Worm (Caenorhabditis elegans) whole organism, early embryonic: ENCODE measurements around the gene ZK1067.3.

ENCODE experiments used
- B0310.2 ChIP-seq: sonication (generic microtip); optimal IDR thresholded peaks from 2 replicates; lab custom pipeline; 2016; ENCODE audit warnings: mild to moderate bottlenecking, missing genetic modification characterization, missing compliant biosample characterization
- F13C5.2 ChIP-seq: sonication (generic microtip); optimal IDR thresholded peaks from 2 replicates; lab custom pipeline; 2017; ENCODE audit warnings: mild to moderate bottlenecking, missing genetic modification characterization, inconsistent platforms, missing compliant biosample characterization
- aly-1 ChIP-seq: sonication (generic microtip); optimal IDR thresholded peaks from 2 replicates; lab custom pipeline; 2016; ENCODE audit warnings: missing genetic modification characterization, missing compliant biosample characterization
- ama-1 ChIP-seq: fragments of 150-350 bp; optimal IDR thresholded peaks from 2 replicates; lab custom pipeline; 2014
- ceh-13 ChIP-seq: fragments of 200-800 bp; sonication (Bioruptor generic); optimal IDR thresholded peaks from 2 replicates; lab custom pipeline; 2018; ENCODE audit warnings: mild to moderate bottlenecking, missing genetic modification characterization, missing compliant biosample characterization
- ceh-36 ChIP-seq: sonication (generic microtip); optimal IDR thresholded peaks from 2 replicates; lab custom pipeline; 2016; ENCODE audit warnings: missing genetic modification characterization, inconsistent platforms, missing compliant biosample characterization
- ets-7 ChIP-seq: sonication (generic microtip); optimal IDR thresholded peaks from 2 replicates; lab custom pipeline; 2016; ENCODE audit warnings: missing genotype, missing genetic modification characterization, missing compliant biosample characterization
- flt-1 ChIP-seq: fragments of 200-800 bp; sonication (Bioruptor generic); IDR thresholded peaks from 2 replicates; pipeline ENCODE4 v1.3.6; 2022; ENCODE audit warnings: missing genetic modification characterization, missing compliant biosample characterization
- hmbx-1 ChIP-seq: sonication (generic microtip); optimal IDR thresholded peaks from 2 replicates; lab custom pipeline; 2016; ENCODE audit warnings: mild to moderate bottlenecking, missing genetic modification characterization, missing compliant biosample characterization
- hmg-4 ChIP-seq: fragments of 200-800 bp; sonication (Bioruptor generic); optimal IDR thresholded peaks from 2 replicates; lab custom pipeline; 2018; ENCODE audit warnings: mild to moderate bottlenecking, missing genetic modification characterization, missing compliant biosample characterization
- hnd-1 ChIP-seq: sonication (generic microtip); optimal IDR thresholded peaks from 2 replicates; lab custom pipeline; 2016; ENCODE audit warnings: missing genetic modification characterization, missing compliant biosample characterization
- pes-1 ChIP-seq: fragments of 200-800 bp; sonication (Bioruptor generic); IDR thresholded peaks from 2 replicates; pipeline ENCODE4 v1.3.6; 2022; ENCODE audit warnings: missing genetic modification reagents, missing genetic modification characterization, missing compliant biosample characterization
- scrt-1 ChIP-seq: fragments of 200-800 bp; sonication (Bioruptor generic); IDR thresholded peaks from 2 replicates; pipeline ENCODE4 v1.3.6; 2022; ENCODE audit warnings: missing genetic modification characterization, missing compliant biosample characterization
- sea-1 ChIP-seq: fragments of 200-800 bp; sonication (Bioruptor generic); conservative IDR thresholded peaks from 2 replicates; pipeline ENCODE4 v1.3.6; 2022; ENCODE audit warnings: missing genetic modification characterization, missing compliant biosample characterization
- tbx-11 ChIP-seq: fragments of 200-800 bp; sonication (Bioruptor generic); IDR thresholded peaks from 2 replicates; pipeline ENCODE4 v1.3.6; 2022; ENCODE audit warnings: missing genetic modification characterization, missing compliant biosample characterization
- tbx-37 ChIP-seq: fragments of 200-800 bp; sonication (Bioruptor generic); conservative IDR thresholded peaks from 2 replicates; pipeline ENCODE4 v1.3.6; 2022; ENCODE audit warnings: missing genetic modification reagents, missing genetic modification characterization, missing compliant biosample characterization
- tra-4 ChIP-seq: sonication (generic microtip); optimal IDR thresholded peaks from 2 replicates; lab custom pipeline; 2017; ENCODE audit warnings: missing genetic modification characterization, missing compliant biosample characterization

ZK1067.3 gene

DNA sequence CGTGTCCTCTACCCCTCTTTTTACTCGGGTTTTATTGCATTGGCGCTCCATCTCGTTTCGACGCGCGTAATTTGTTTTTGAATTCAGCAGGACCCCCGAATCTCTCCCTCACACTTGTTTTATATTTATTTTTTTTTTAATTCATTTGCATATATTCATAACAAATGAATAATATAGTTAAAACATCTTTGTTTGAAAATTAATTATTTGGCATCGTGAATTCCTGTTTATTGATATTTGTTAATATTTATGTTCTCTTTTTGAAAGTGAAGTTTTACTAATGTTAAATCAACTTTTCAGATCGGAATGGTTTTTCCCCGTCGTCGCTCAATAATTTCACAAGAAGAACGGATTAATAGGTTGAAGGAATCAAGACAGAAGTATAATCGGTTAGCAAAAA, at the start of gene ZK1067.3:
Gene ZK1067.3, plus strand, starts transcription at position 301 of the 400 bp plus-strand sequence.
- TF ChIP-seq sea-1 (GFP tag; lab: Robert Waterston, UW), result no peak

DNA sequence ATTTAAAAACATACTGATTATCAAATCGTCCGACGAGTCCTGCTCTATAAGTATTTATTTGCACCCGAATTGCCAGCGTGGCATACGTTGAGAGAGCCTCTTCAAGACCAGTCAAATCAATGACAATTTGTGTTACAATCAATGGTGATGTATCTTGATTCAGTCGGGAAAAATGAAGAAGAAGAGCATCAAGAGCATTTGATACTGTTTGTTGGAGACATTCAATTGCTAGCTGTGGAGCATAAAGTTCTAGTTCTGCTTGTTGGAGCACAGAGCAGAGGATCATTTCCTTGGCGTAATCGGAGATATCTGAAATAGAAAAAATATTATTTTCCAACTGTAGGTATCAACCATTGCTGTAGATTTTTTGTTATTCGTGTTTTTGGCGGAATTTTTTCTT, 49.6 kb upstream of the ZK1067.3 start:
- no peak for TF ChIP-seq ceh-36 (tag; lab: Kevin White, UChicago)
- TF ChIP-seq ets-7 (tag; lab: Kevin White, UChicago), result no peak
- TF ChIP-seq tra-4 (tag; lab: Kevin White, UChicago), result no peak
- no peak for TF ChIP-seq ama-1 (lab: Kevin White, UChicago)
- TF ChIP-seq aly-1 (tag; lab: Kevin White, UChicago), result no peak
- TF ChIP-seq F13C5.2 (tag; lab: Kevin White, UChicago), result no peak
- no peak for TF ChIP-seq sea-1 (GFP tag; lab: Robert Waterston, UW)
- no peak for TF ChIP-seq ceh-13 (GFP tag; lab: Kevin White, UChicago)
- no peak for TF ChIP-seq pes-1 (GFP tag; lab: Robert Waterston, UW)
- TF ChIP-seq tbx-11 (GFP tag; lab: Robert Waterston, UW), result no peak
- TF ChIP-seq hmg-4 (GFP tag; lab: Kevin White, UChicago), result no peak
- no peak for TF ChIP-seq B0310.2 (tag; lab: Kevin White, UChicago)

DNA sequence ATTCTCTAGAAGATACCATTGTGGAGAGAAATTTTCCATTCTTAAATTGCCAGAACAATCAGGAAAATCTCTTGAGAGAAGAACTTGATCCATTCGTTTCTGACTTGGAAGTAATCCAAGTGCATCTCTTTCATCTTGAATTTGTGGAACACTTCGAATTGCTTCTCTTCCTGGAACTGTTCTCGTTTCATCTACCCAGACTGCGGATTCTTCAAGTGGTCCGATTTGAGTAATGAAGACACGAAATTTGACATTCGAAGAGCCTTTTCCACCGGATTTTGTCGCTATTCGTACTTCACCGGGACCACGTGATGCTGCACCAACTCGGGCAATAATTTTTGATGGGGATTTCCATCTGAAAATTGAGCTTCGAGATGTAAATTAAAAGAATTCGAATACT, 46.5 kb upstream of the ZK1067.3 start:
- TF ChIP-seq hnd-1 (no peak), pes-1 (GFP tag; lab: Robert Waterston, UW) (no peak), tra-4 (tag; lab: Kevin White, UChicago) (no peak), ama-1 (lab: Kevin White, UChicago) (no peak), ceh-13 (GFP tag; lab: Kevin White, UChicago) (no peak), ceh-36 (tag; lab: Kevin White, UChicago) (no peak), hmg-4 (GFP tag; lab: Kevin White, UChicago) (no peak), hmbx-1 (tag; lab: Kevin White, UChicago) (no peak), sea-1 (GFP tag; lab: Robert Waterston, UW) (no peak), scrt-1 (GFP tag; lab: Robert Waterston, UW) (no peak), ets-7 (tag; lab: Kevin White, UChicago) (no peak), tbx-11 (GFP tag; lab: Robert Waterston, UW) (no peak), aly-1 (tag; lab: Kevin White, UChicago) (no peak), tbx-37 (GFP tag; lab: Robert Waterston, UW) (no peak), flt-1 (GFP tag; lab: Robert Waterston, UW) (no peak)

DNA sequence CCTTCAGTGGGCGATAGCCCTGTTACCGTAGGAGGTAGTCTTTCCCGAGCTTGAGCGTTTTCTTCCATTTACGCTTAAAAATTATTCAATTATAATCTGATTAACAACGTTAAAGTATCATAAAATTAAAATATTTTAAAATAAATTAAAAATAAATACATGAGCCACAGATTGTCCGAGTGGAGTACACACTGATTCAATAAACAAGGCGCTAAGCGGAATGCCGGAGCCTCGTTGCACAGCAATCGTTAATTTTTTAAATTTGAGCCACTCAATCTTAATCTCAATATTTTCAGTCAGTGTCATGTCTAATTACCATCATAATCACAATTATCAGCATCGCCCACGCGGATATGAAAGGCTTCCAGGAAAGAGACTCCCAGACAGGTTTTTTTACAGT, 46.0 kb upstream of the ZK1067.3 start, which contains the start of the genes sec-5 and pir-1:
Gene sec-5, minus strand, starts transcription at position 73 of the 400 bp plus-strand sequence.
Gene pir-1, plus strand, starts transcription at position 221 of the 400 bp plus-strand sequence.
- TF ChIP-seq flt-1 (GFP tag; lab: Robert Waterston, UW) (no peak), F13C5.2 (tag; lab: Kevin White, UChicago) (peak; percentile 26)

DNA sequence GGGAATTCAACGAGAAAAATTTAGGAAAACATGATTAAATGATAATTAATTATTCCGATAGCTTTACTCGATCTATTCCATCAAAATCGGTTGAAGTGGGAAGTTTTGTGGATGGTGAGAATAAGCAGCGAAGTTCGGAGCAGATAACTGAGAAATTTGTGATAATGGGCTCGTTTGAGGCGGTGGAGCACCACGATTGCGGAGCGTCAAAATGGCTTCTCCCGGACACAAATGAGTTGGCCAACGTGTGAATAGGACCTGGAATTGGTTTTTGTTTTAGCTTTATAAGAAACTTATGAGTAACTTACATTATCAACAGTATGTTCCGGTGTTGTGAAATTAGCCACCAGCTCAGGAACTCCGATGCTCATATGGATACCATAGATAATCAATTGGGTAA, 44.3 kb upstream of the ZK1067.3 start:
- TF ChIP-seq hmg-4 (GFP tag; lab: Kevin White, UChicago) (no peak), hnd-1 (no peak), ets-7 (tag; lab: Kevin White, UChicago) (no peak), aly-1 (tag; lab: Kevin White, UChicago) (no peak), hmbx-1 (tag; lab: Kevin White, UChicago) (no peak), sea-1 (GFP tag; lab: Robert Waterston, UW) (no peak)

DNA sequence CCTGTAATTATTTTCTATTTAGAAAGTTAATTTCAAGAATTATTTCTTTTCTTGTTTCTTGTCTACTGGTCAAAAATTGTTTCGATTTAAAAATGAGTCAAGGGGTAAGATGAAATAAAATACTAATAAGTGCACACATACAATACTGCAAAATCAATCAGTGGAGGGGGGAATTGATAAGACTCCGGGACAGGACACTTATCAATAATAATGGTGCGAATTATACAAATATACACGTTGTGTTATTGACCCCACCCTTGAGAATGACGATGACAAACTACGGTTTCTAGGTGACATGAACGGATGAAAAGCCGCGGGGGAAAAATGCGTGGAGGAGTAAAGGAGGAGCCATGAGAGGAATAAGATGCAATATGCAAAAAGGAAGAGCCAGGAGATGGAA, 41.9 kb upstream of the ZK1067.3 start:
- TF ChIP-seq tbx-37 (GFP tag; lab: Robert Waterston, UW) (no peak), ceh-13 (GFP tag; lab: Kevin White, UChicago) (no peak), B0310.2 (tag; lab: Kevin White, UChicago) (no peak), ets-7 (tag; lab: Kevin White, UChicago) (no peak), sea-1 (GFP tag; lab: Robert Waterston, UW) (no peak), F13C5.2 (tag; lab: Kevin White, UChicago) (no peak), pes-1 (GFP tag; lab: Robert Waterston, UW) (no peak), hnd-1 (no peak), hmbx-1 (tag; lab: Kevin White, UChicago) (no peak), hmg-4 (GFP tag; lab: Kevin White, UChicago) (no peak), ama-1 (lab: Kevin White, UChicago) (no peak)

DNA sequence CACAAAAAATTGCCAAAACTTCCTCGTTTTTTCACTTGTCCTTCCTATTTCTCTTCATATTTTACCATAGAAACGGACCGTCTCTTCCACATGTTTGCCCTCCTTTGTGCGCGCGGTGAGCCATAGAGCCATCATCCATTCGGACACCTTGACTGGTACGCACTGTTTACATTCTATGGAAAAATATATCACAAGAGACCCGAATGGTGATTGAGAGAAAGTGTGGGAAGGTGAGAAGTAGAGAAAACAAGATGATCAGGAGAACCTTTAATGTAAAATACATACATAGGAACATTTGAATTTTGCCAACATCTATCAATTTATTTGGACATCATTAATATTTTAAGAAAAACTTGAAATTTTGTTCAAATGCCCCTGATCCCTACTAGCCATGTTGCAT, 37.2 kb upstream of the ZK1067.3 start:
- TF ChIP-seq ets-7 (tag; lab: Kevin White, UChicago), result no peak
- TF ChIP-seq tbx-37 (GFP tag; lab: Robert Waterston, UW), result no peak
- TF ChIP-seq aly-1 (tag; lab: Kevin White, UChicago), result no peak
- no peak for TF ChIP-seq hmbx-1 (tag; lab: Kevin White, UChicago)
- TF ChIP-seq B0310.2 (tag; lab: Kevin White, UChicago), result no peak
- TF ChIP-seq ceh-36 (tag; lab: Kevin White, UChicago), result no peak
- TF ChIP-seq pes-1 (GFP tag; lab: Robert Waterston, UW), result no peak
- TF ChIP-seq F13C5.2 (tag; lab: Kevin White, UChicago), result no peak
- TF ChIP-seq tbx-11 (GFP tag; lab: Robert Waterston, UW), result no peak

DNA sequence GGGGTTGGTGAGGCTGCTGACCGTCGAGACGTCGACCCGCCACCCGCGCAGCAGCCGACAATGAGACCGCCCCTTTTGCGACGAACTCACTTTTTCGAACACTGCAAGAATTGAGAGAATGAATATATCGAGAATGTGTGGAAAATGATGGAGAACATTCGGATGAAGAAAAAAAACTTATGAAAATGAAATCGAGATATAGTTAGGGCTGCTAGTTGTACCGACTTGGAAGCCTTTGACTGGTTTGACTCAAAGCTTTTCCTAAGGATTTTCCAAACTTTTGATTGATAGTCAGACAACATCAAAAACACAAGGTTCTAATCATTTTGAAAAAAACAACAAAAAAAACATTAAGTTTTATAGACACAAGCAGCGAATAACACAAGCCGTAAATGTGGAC, 34.7 kb upstream of the ZK1067.3 start, which contains the start of gene sym-2:
Gene sym-2, minus strand, starts transcription at position 101 of the 400 bp plus-strand sequence.
- no peak for TF ChIP-seq ceh-13 (GFP tag; lab: Kevin White, UChicago)
- no peak for TF ChIP-seq hmbx-1 (tag; lab: Kevin White, UChicago)
- TF ChIP-seq tbx-11 (GFP tag; lab: Robert Waterston, UW), result no peak
- no peak for TF ChIP-seq scrt-1 (GFP tag; lab: Robert Waterston, UW)
